Fruit fly (Drosophila melanogaster) whole organism, embryonic: ENCODE measurements around the gene Rcd2.

Experiments
- B-H1 ChIP-seq: fragments of 200-800 bp; sonication (Bioruptor generic); IDR thresholded peaks from 3 replicates; pipeline ENCODE4 v1.3.6; 2022; ENCODE audit warnings: missing biosample characterization, missing genetic modification characterization
- C15 ChIP-seq: fragments of 200-800 bp; sonication (Bioruptor generic); IDR thresholded peaks from 3 replicates; pipeline ENCODE4 v1.3.6; 2022; ENCODE audit warnings: missing biosample characterization, missing genetic modification characterization
- CG11456 ChIP-seq: fragments of 200-800 bp; sonication (Bioruptor generic); IDR thresholded peaks from 3 replicates; pipeline ENCODE4 v1.3.6; 2022; ENCODE audit warnings: missing biosample characterization, missing genetic modification characterization
- CG1233 ChIP-seq: fragments of 200-800 bp; sonication (Bioruptor generic); optimal IDR thresholded peaks from 4 replicates; lab custom pipeline; 2018; ENCODE audit warnings: missing biosample characterization, mild to moderate bottlenecking, missing genetic modification characterization
- CG13123 ChIP-seq: fragments of 200-800 bp; sonication (Bioruptor generic); optimal IDR thresholded peaks from 2 replicates; lab custom pipeline; 2016; ENCODE audit warnings: missing biosample characterization, missing genetic modification characterization
- CG15269 ChIP-seq: fragments of 200-800 bp; sonication (Bioruptor generic); optimal IDR thresholded peaks from 2 replicates; lab custom pipeline; 2018; ENCODE audit warnings: missing biosample characterization, mild to moderate bottlenecking, missing genetic modification characterization, moderate library complexity
- CG1602 ChIP-seq: fragments of 200-800 bp; sonication (Bioruptor generic); optimal IDR thresholded peaks from 3 replicates; lab custom pipeline; 2016; ENCODE audit warnings: missing biosample characterization, missing genetic modification characterization
- CG17385 ChIP-seq: fragments of 200-800 bp; sonication (Bioruptor generic); optimal IDR thresholded peaks from 3 replicates; lab custom pipeline; 2018; ENCODE audit warnings: missing biosample characterization, mild to moderate bottlenecking, missing genetic modification characterization
- CG18011 ChIP-seq: fragments of 200-800 bp; sonication (Bioruptor generic); optimal IDR thresholded peaks from 2 replicates; lab custom pipeline; 2017; ENCODE audit warnings: missing biosample characterization, missing genetic modification characterization, mild to moderate bottlenecking, moderate library complexity, missing genotype
- CG18599 ChIP-seq: fragments of 200-800 bp; sonication (Bioruptor generic); optimal IDR thresholded peaks from 3 replicates; lab custom pipeline; 2017; ENCODE audit warnings: missing biosample characterization, missing genetic modification characterization, mild to moderate bottlenecking, moderate library complexity, missing genetic modification reagents
- CG3163 ChIP-seq: fragments of 200-800 bp; sonication (Bioruptor generic); optimal IDR thresholded peaks from 3 replicates; lab custom pipeline; 2016; ENCODE audit warnings: missing biosample characterization, missing genetic modification characterization
- CG34422 ChIP-seq: fragments of 200-800 bp; sonication (Bioruptor generic); IDR thresholded peaks from 3 replicates; pipeline ENCODE4 v1.3.6; 2022; ENCODE audit warnings: missing biosample characterization, missing genetic modification characterization
- CG3847 ChIP-seq: fragments of 200-800 bp; sonication (Bioruptor generic); IDR thresholded peaks from 2 replicates; pipeline ENCODE4 v1.3.6; 2022; ENCODE audit warnings: missing biosample characterization, missing genetic modification characterization
- CG42726 ChIP-seq: fragments of 200-800 bp; sonication (Bioruptor generic); IDR thresholded peaks from 2 replicates; pipeline ENCODE4 v1.3.6; 2022; ENCODE audit warnings: missing biosample characterization, missing genetic modification characterization; ENCODE audit not compliant: partially characterized antibody
- CG4707 ChIP-seq: fragments of 200-800 bp; sonication (Bioruptor generic); optimal IDR thresholded peaks from 2 replicates; lab custom pipeline; 2018; ENCODE audit warnings: missing biosample characterization, mild to moderate bottlenecking, missing genetic modification characterization, moderate library complexity
- CG4730 ChIP-seq: fragments of 200-800 bp; sonication (Bioruptor generic); IDR thresholded peaks from 2 replicates; pipeline ENCODE4 v1.3.6; 2022; ENCODE audit warnings: missing biosample characterization, missing genetic modification characterization
- CG5245 ChIP-seq: fragments of 200-800 bp; sonication (Bioruptor generic); optimal IDR thresholded peaks from 3 replicates; lab custom pipeline; 2016; ENCODE audit warnings: missing biosample characterization, missing genetic modification characterization
- CG6254 ChIP-seq: fragments of 200-800 bp; sonication (Bioruptor generic); optimal IDR thresholded peaks from 3 replicates; lab custom pipeline; 2017; ENCODE audit warnings: mild to moderate bottlenecking, missing biosample characterization, missing genetic modification reagents, missing genetic modification characterization
- CG8281 ChIP-seq: fragments of 200-800 bp; sonication (Bioruptor generic); optimal IDR thresholded peaks from 2 replicates; lab custom pipeline; 2018; ENCODE audit warnings: missing biosample characterization, mild to moderate bottlenecking, missing genetic modification characterization, moderate library complexity
- CHES-1-like ChIP-seq: fragments of 200-800 bp; sonication (Bioruptor generic); optimal IDR thresholded peaks from 2 replicates; lab custom pipeline; 2016; ENCODE audit warnings: missing biosample characterization, missing genetic modification characterization
- CoRest ChIP-seq: fragments of 200-800 bp; sonication (Bioruptor generic); optimal IDR thresholded peaks from 3 replicates; lab custom pipeline; 2018; ENCODE audit warnings: missing biosample characterization, mild to moderate bottlenecking, missing genetic modification characterization, moderate library complexity
- CrebB ChIP-seq: fragments of 200-800 bp; sonication (Bioruptor generic); optimal IDR thresholded peaks from 3 replicates; lab custom pipeline; 2018; ENCODE audit warnings: missing biosample characterization, mild to moderate bottlenecking, missing genetic modification characterization
- D19A ChIP-seq: fragments of 200-800 bp; optimal IDR thresholded peaks from 3 replicates; lab custom pipeline; 2019; ENCODE audit warnings: missing biosample characterization, mild to moderate bottlenecking, missing genetic modification characterization, moderate library complexity
- Dbx ChIP-seq: fragments of 200-800 bp; sonication (Bioruptor generic); IDR thresholded peaks from 3 replicates; pipeline ENCODE4 v1.3.6; 2022; ENCODE audit warnings: missing biosample characterization, missing genetic modification characterization
- Doc2 ChIP-seq: fragments of 200-800 bp; sonication (Bioruptor generic); IDR thresholded peaks from 2 replicates; pipeline ENCODE4 v1.3.6; 2022; ENCODE audit warnings: missing biosample characterization, missing genetic modification characterization
- Gug ChIP-seq: fragments of 200-800 bp; sonication (Bioruptor generic); IDR thresholded peaks from 4 replicates; pipeline ENCODE4 v1.3.6; 2022; ENCODE audit warnings: missing biosample characterization, missing genetic modification characterization
- MTF-1 ChIP-seq: fragments of 200-800 bp; sonication (Bioruptor generic); optimal IDR thresholded peaks from 2 replicates; lab custom pipeline; 2018; ENCODE audit warnings: missing biosample characterization, mild to moderate bottlenecking, missing genetic modification characterization, borderline replicate concordance
- Nf-YA ChIP-seq: fragments of 200-800 bp; sonication (Bioruptor generic); IDR thresholded peaks from 2 replicates; pipeline ENCODE4 v1.3.6; 2022; ENCODE audit warnings: missing biosample characterization, missing genetic modification characterization
- NfI ChIP-seq: fragments of 200-800 bp; sonication (Bioruptor generic); optimal IDR thresholded peaks from 3 replicates; lab custom pipeline; 2018; ENCODE audit warnings: missing biosample characterization, mild to moderate bottlenecking, missing genetic modification characterization, moderate library complexity
- Stat92E ChIP-seq, 3 experiments: fragments of >200 bp in 2 of 3; fragments of 200-800 bp in 1 of 3; sonication (Bioruptor generic) in 1 of 3; optimal IDR thresholded peaks; 2 replicates each; lab custom pipeline; 2017 to 2019; ENCODE audit warnings: missing biosample characterization in 3 of 3, missing genetic modification characterization in 3 of 3, mild to moderate bottlenecking in 1 of 3, moderate library complexity in 1 of 3
- ato ChIP-seq: fragments of 200-800 bp; sonication (Bioruptor generic); IDR thresholded peaks from 2 replicates; pipeline ENCODE4 v1.3.6; 2022; ENCODE audit warnings: missing biosample characterization, missing genetic modification characterization; ENCODE audit not compliant: partially characterized antibody
- disco-r ChIP-seq: fragments of 200-800 bp; sonication (Bioruptor generic); optimal IDR thresholded peaks from 2 replicates; lab custom pipeline; 2016; ENCODE audit warnings: missing biosample characterization, missing genetic modification characterization
- fu2 ChIP-seq: fragments of 200-800 bp; sonication (Bioruptor generic); optimal IDR thresholded peaks from 2 replicates; lab custom pipeline; 2016; ENCODE audit warnings: missing biosample characterization, missing genetic modification characterization
- hb ChIP-seq: fragments of 200-800 bp; sonication (Bioruptor generic); IDR thresholded peaks from 3 replicates; pipeline ENCODE4 v1.3.6; 2022; ENCODE audit warnings: missing biosample characterization, missing genetic modification characterization; ENCODE audit not compliant: partially characterized antibody
- hbn ChIP-seq: fragments of 200-800 bp; sonication (Bioruptor generic); IDR thresholded peaks from 2 replicates; pipeline ENCODE4 v1.3.6; 2022; ENCODE audit warnings: missing biosample characterization, missing genetic modification characterization; ENCODE audit not compliant: partially characterized antibody
- kay ChIP-seq: fragments of 200-800 bp; sonication (Bioruptor generic); optimal IDR thresholded peaks from 2 replicates; lab custom pipeline; 2016; ENCODE audit warnings: missing biosample characterization, missing genetic modification characterization
- lab ChIP-seq: fragments of 200-800 bp; sonication (Bioruptor generic); optimal IDR thresholded peaks from 3 replicates; lab custom pipeline; 2017; ENCODE audit warnings: missing biosample characterization, missing genetic modification characterization, mild to moderate bottlenecking, moderate library complexity, missing genetic modification reagents
- maf-S ChIP-seq: fragments of 200-800 bp; sonication (Bioruptor generic); optimal IDR thresholded peaks from 2 replicates; lab custom pipeline; 2016; ENCODE audit warnings: missing biosample characterization, missing genetic modification characterization
- nmo ChIP-seq: fragments of 200-800 bp; sonication (Bioruptor generic); optimal IDR thresholded peaks from 2 replicates; lab custom pipeline; 2018; ENCODE audit warnings: missing biosample characterization, mild to moderate bottlenecking, missing genetic modification characterization, moderate library complexity
- oc ChIP-seq: fragments of 200-800 bp; sonication (Bioruptor generic); optimal IDR thresholded peaks from 2 replicates; lab custom pipeline; 2018; ENCODE audit warnings: missing biosample characterization, mild to moderate bottlenecking, missing genetic modification characterization, moderate library complexity
- prd ChIP-seq, 3 experiments: fragments of >200 bp in 2 of 3; fragments of 200-800 bp in 1 of 3; sonication (Bioruptor generic) in 1 of 3; optimal IDR thresholded peaks in 2 of 3; IDR thresholded peaks in 1 of 3; 2 replicates in 2 of 3; 3 replicates in 1 of 3; pipeline versions ENCODE4 v1.3.6 to Lab custom; 2017 to 2022; ENCODE audit warnings: missing biosample characterization in 1 of 3, missing genetic modification characterization in 1 of 3
- pros ChIP-seq: fragments of 200-800 bp; sonication (Bioruptor generic); optimal IDR thresholded peaks from 3 replicates; lab custom pipeline; 2019; ENCODE audit warnings: missing biosample characterization, mild to moderate bottlenecking, missing genetic modification characterization, moderate library complexity
- scrt ChIP-seq: fragments of 200-800 bp; sonication (Bioruptor generic); optimal IDR thresholded peaks from 2 replicates; lab custom pipeline; 2018; ENCODE audit warnings: missing biosample characterization, mild to moderate bottlenecking, missing genetic modification characterization, moderate library complexity
- sens ChIP-seq: fragments of 200-800 bp; sonication (Bioruptor generic); peaks from one replicate; lab custom pipeline; 2016; ENCODE audit warnings: missing biosample characterization, missing genetic modification characterization
- sisA ChIP-seq: fragments of 200-800 bp; sonication (Bioruptor generic); IDR thresholded peaks from 2 replicates; pipeline ENCODE4 v1.3.6; 2022; ENCODE audit warnings: missing biosample characterization, missing genetic modification characterization
- sna ChIP-seq: fragments of 200-800 bp; sonication (Bioruptor generic); IDR thresholded peaks from 2 replicates; pipeline ENCODE4 v1.3.6; 2022; ENCODE audit warnings: missing biosample characterization, missing genetic modification characterization; ENCODE audit not compliant: partially characterized antibody
- tll ChIP-seq, 2 experiments: fragments of 200-800 bp in 1 of 2; fragments of >200 bp in 1 of 2; sonication (Bioruptor generic) in 1 of 2; optimal IDR thresholded peaks; 2 replicates each; lab custom pipeline; 2017 to 2019; ENCODE audit warnings: missing biosample characterization in 2 of 2, missing genetic modification characterization in 2 of 2, mild to moderate bottlenecking in 1 of 2, moderate library complexity in 1 of 2
- unc-4 ChIP-seq: fragments of 200-800 bp; sonication (Bioruptor generic); IDR thresholded peaks from 2 replicates; pipeline ENCODE4 v1.3.6; 2022; ENCODE audit warnings: missing biosample characterization, missing genetic modification characterization; ENCODE audit not compliant: partially characterized antibody
- zen2 ChIP-seq: fragments of 200-800 bp; sonication (Bioruptor generic); IDR thresholded peaks from 3 replicates; pipeline ENCODE4 v1.3.6; 2022; ENCODE audit warnings: missing biosample characterization, missing genetic modification characterization; ENCODE audit not compliant: partially characterized antibody

Gene Rcd2

DNA sequence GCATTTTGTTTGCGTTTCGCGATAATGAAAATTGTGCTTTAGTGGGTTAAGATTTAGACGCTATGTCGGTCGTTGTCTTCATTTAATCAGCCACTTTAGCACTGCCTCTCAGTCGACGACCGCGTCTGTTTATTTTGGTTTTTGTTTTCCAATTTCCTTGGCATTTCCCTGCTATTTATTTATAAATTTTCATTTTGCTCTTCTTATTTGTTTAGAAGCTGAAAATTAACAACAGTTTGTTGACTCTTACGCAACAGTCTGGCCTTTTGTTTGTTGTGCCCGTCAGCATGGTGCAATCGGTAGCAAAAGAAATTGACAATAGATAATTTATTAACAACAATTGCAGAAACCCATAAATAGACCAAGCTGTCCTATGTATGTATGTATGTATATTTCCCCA is 32.7 kb downstream of the Rcd2 start (continued):
- no peak for TF ChIP-seq NfI (GFP tag; lab: Kevin White, UChicago)
- no peak for TF ChIP-seq CG13123
- TF ChIP-seq CG17385, result no peak
- TF ChIP-seq hbn (GFP tag; lab: Robert Waterston, UW), result no peak
- TF ChIP-seq CG1602 (GFP tag; lab: Kevin White, UChicago), result no peak
- no peak for TF ChIP-seq Gug (GFP tag; lab: Robert Waterston, UW)
- no peak for TF ChIP-seq CHES-1-like (GFP tag; lab: Kevin White, UChicago)
- TF ChIP-seq unc-4 (GFP tag; lab: Robert Waterston, UW), result no peak
- no peak for TF ChIP-seq CrebB
- TF ChIP-seq pros (GFP tag; lab: Kevin White, UChicago), result no peak
- no peak for TF ChIP-seq CoRest (tag; lab: Kevin White, UChicago)
- TF ChIP-seq CG4707 (GFP tag; lab: Kevin White, UChicago), result no peak
- TF ChIP-seq CG6254, result peak; percentile 49
- TF ChIP-seq Stat92E (GFP tag; optimal IDR thresholded peaks at IDR 0.05; lab: Kevin White, UChicago), result no peak
- TF ChIP-seq CG34422 (GFP tag; lab: Robert Waterston, UW), result no peak
- TF ChIP-seq CG4730, result no peak
- no peak for TF ChIP-seq fu2 (GFP tag; lab: Kevin White, UChicago)
- TF ChIP-seq sens (GFP tag; lab: Kevin White, UChicago), result peak; percentile 9
- TF ChIP-seq hb (GFP tag; lab: Robert Waterston, UW), result no peak
- TF ChIP-seq Dbx (GFP tag; lab: Robert Waterston, UW), result 0 out of 3 replicates have a peak, but pooled peaks have one; percentile 40
- TF ChIP-seq scrt (GFP tag; lab: Kevin White, UChicago), result no peak
- no peak for TF ChIP-seq CG18011 (GFP tag; lab: Kevin White, UChicago)
- TF ChIP-seq CG1233, result peak; percentile 28
- TF ChIP-seq CG3847 (GFP tag; lab: Robert Waterston, UW), result no peak
- TF ChIP-seq sna (GFP tag; lab: Robert Waterston, UW), result no peak
- no peak for TF ChIP-seq sisA (GFP tag; lab: Robert Waterston, UW)
- no peak for TF ChIP-seq maf-S (GFP tag; lab: Kevin White, UChicago)
- no peak for TF ChIP-seq ato (GFP tag; lab: Robert Waterston, UW)
- TF ChIP-seq D19A (tag; lab: Kevin White, UChicago), result no peak
- no peak for TF ChIP-seq Nf-YA (GFP tag; lab: Robert Waterston, UW)
- TF ChIP-seq CG11456 (GFP tag; lab: Robert Waterston, UW), result no peak
- no peak for TF ChIP-seq Doc2
- TF ChIP-seq MTF-1, result peak; percentile 27
- TF ChIP-seq CG42726 (GFP tag; lab: Robert Waterston, UW), result no peak
- TF ChIP-seq nmo (GFP tag; lab: Kevin White, UChicago), result no peak
- TF ChIP-seq oc, result no peak
- TF ChIP-seq kay (GFP tag; lab: Kevin White, UChicago), result no peak
- no peak for TF ChIP-seq zen2 (GFP tag; lab: Robert Waterston, UW)
- TF ChIP-seq lab (GFP tag; lab: Kevin White, UChicago), result no peak
- TF ChIP-seq CG8281 (tag; lab: Kevin White, UChicago), result no peak
- no peak for TF ChIP-seq prd (optimal IDR thresholded peaks at IDR 0.05; lab: Kevin White, UChicago)
- no peak for TF ChIP-seq prd (GFP tag; IDR thresholded peaks at IDR 0.05; lab: Robert Waterston, UW)
- no peak for TF ChIP-seq CG18599 (GFP tag; lab: Kevin White, UChicago)
- TF ChIP-seq tll (GFP tag; optimal IDR thresholded peaks at IDR 0.05; lab: Kevin White, UChicago), result no peak
- TF ChIP-seq B-H1 (GFP tag; lab: Robert Waterston, UW), result no peak
- TF ChIP-seq CG5245 (GFP tag; lab: Kevin White, UChicago), result no peak
- TF ChIP-seq C15, result no peak
- no peak for TF ChIP-seq disco-r (GFP tag; lab: Kevin White, UChicago)
- no peak for TF ChIP-seq CG15269 (tag; lab: Kevin White, UChicago)
- no peak for TF ChIP-seq CG3163 (GFP tag; lab: Kevin White, UChicago)
